Worm (Caenorhabditis elegans): ENCODE data around the gene F55A11.4.

DNA sequence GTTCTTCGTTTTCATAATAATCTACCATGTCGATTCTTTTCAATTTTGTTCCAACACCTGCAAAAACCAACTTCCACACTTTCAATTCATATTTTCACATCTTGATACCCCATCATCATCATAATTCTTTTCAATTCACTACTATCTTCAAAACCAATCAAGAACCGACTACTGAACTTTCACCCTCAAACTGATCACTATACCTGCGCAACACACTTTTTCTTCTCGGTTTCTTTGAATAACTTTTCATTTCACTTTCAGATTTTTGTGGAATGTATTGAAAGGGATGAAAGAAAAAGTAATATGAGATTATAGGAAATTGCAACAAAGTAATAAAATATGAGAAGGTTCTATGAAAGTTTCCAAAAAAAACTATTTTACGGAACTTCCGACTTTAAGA, 29.2 kb upstream of the F55A11.4 start:
- TF ChIP-seq mdl-1 (tag; optimal IDR thresholded peaks at IDR 0.05), result no peak
- no peak for TF ChIP-seq ces-1 (GFP tag; optimal IDR thresholded peaks at IDR 0.05)
- no peak for TF ChIP-seq lin-15B (tag; optimal IDR thresholded peaks at IDR 0.05)
- TF ChIP-seq tag-97 (GFP tag; IDR thresholded peaks at IDR 0.05), result no peak
- no peak for TF ChIP-seq Y75B8A.6 (GFP tag; IDR thresholded peaks at IDR 0.05)
- TF ChIP-seq ztf-11 (tag; optimal IDR thresholded peaks at IDR 0.05), result no peak
- TF ChIP-seq lin-29 (GFP tag; IDR thresholded peaks at IDR 0.05), result no peak
- no peak for TF ChIP-seq mxl-3 (GFP tag; optimal IDR thresholded peaks at IDR 0.05)
- TF ChIP-seq fkh-10 (GFP tag; optimal IDR thresholded peaks at IDR 0.05), result no peak
